Fruit fly (Drosophila melanogaster) S2 (cell line): ENCODE results near the gene CG4593.

Source experiments
- CG8478 ChIP-seq: fragments of >200 bp; optimal IDR thresholded peaks from 2 replicates; lab custom pipeline; 2018
- CTCF ChIP-seq, 2 experiments: fragments of >200 bp; optimal IDR thresholded peaks; 2 replicates each; lab custom pipeline; 2018

DNA sequence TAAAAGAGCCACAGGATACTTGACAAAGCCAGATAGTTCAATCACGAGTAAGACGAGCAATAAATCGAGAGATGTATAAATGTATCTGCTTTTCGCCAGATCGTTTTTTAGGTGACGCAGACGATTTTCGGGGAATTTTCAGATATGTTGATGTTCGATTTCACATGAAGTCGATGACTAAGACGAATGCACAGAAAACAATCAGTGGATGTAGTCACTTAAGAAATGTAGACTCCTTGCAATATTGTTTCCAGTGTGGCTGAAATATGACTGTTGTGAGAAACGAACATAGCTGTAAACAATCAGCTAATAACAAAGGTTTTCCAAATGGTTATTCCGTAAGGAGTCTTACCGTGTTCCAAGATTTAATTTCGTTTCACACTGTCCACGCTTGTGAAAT lies 17.6 kb upstream of the CG4593 start:
- TF ChIP-seq CTCF (optimal IDR thresholded peaks at IDR 0.05; lab: Kevin White, UChicago) (no peak), CG8478 (lab: Kevin White, UChicago) (no peak)
